Worm (Caenorhabditis elegans): ENCODE measurements around the gene ugt-5.

DNA sequence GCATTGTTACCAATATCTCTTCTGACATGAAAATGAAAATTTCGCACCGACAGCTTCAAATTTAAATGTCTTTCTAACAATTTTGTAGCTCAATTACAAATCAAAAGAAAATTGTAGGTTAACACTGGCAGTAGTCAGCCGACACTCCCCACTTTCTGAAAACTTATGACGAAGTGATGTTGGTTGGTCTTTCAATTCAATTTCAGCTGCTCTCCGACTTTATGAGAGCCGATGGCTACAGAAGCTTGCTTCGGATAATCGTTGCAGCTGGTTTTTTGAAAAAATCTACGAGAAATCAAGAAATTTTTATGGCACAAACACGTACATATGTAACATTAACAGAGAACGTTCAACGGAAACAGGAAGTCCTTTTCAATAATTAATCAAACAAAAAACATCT, 7.9 kb downstream of the ugt-5 start, which contains the start of gene sre-20:
- TF ChIP-seq pqm-1 (tag; optimal IDR thresholded peaks at IDR 0.05) (no peak), unc-62 (GFP tag; optimal IDR thresholded peaks at IDR 0.05) (no peak), nhr-23 (tag; optimal IDR thresholded peaks at IDR 0.05) (no peak), elt-2 (tag; optimal IDR thresholded peaks at IDR 0.05) (no peak), nhr-11 (tag; optimal IDR thresholded peaks at IDR 0.05) (no peak), lin-15B (tag; optimal IDR thresholded peaks at IDR 0.05) (no peak), fkh-10 (GFP tag; optimal IDR thresholded peaks at IDR 0.05) (no peak), ztf-11 (tag; optimal IDR thresholded peaks at IDR 0.05) (no peak), ZK546.5 (tag; optimal IDR thresholded peaks at IDR 0.05) (no peak)

Data from whole organism, L3 larva.